Fruit fly (Drosophila melanogaster) whole organism, pupa: ENCODE measurements around the gene Ogg1.

Experiments used
- CG10348 ChIP-seq: fragments of 200-800 bp; sonication (Bioruptor generic); IDR thresholded peaks from 2 replicates; pipeline ENCODE4 v1.3.6; 2022; ENCODE audit warnings: missing biosample characterization, missing genetic modification characterization
- CG12605 ChIP-seq: fragments of 200-800 bp; sonication (Bioruptor generic); IDR thresholded peaks from 2 replicates; pipeline ENCODE4 v1.3.6; 2022; ENCODE audit warnings: missing biosample characterization, missing genetic modification characterization
- CG13204 ChIP-seq: fragments of 200-800 bp; sonication (Bioruptor generic); optimal IDR thresholded peaks from 2 replicates; lab custom pipeline; 2018; ENCODE audit warnings: missing biosample characterization, mild to moderate bottlenecking, missing genetic modification characterization, moderate library complexity
- CG14655 ChIP-seq: fragments of 200-800 bp; sonication (Bioruptor generic); optimal IDR thresholded peaks from 3 replicates; lab custom pipeline; 2017; ENCODE audit warnings: mild to moderate bottlenecking, missing biosample characterization, missing genetic modification reagents, missing genetic modification characterization
- CG15710 ChIP-seq: fragments of 200-800 bp; sonication (Bioruptor generic); optimal IDR thresholded peaks from 2 replicates; lab custom pipeline; 2018; ENCODE audit warnings: missing biosample characterization, mild to moderate bottlenecking, missing genetic modification characterization, moderate library complexity
- CG17806 ChIP-seq: fragments of 200-800 bp; sonication (Bioruptor generic); optimal IDR thresholded peaks from 2 replicates; lab custom pipeline; 2018; ENCODE audit warnings: missing biosample characterization, mild to moderate bottlenecking, missing genetic modification characterization, moderate library complexity
- CG32121 ChIP-seq: fragments of 200-800 bp; sonication (Bioruptor generic); IDR thresholded peaks from 2 replicates; pipeline ENCODE4 v1.3.6; 2022; ENCODE audit warnings: missing biosample characterization, missing genetic modification characterization
- CG34367 ChIP-seq: fragments of 200-800 bp; sonication (Bioruptor generic); optimal IDR thresholded peaks from 2 replicates; lab custom pipeline; 2018; ENCODE audit warnings: missing biosample characterization, mild to moderate bottlenecking, missing genetic modification characterization
- CG4496 ChIP-seq: fragments of 200-800 bp; sonication (Bioruptor generic); IDR thresholded peaks from 3 replicates; pipeline ENCODE4 v1.3.6; 2022; ENCODE audit warnings: missing biosample characterization, missing genetic modification characterization
- CG8159 ChIP-seq: fragments of 200-800 bp; sonication (Bioruptor generic); optimal IDR thresholded peaks from 3 replicates; lab custom pipeline; 2018; ENCODE audit warnings: missing biosample characterization, mild to moderate bottlenecking, missing genetic modification characterization, moderate library complexity
- CG8301 ChIP-seq: fragments of 200-800 bp; sonication (Bioruptor generic); optimal IDR thresholded peaks from 2 replicates; lab custom pipeline; 2018; ENCODE audit warnings: missing biosample characterization, mild to moderate bottlenecking, missing genetic modification characterization
- CG9948 ChIP-seq: fragments of 200-800 bp; sonication (Bioruptor generic); optimal IDR thresholded peaks from 2 replicates; lab custom pipeline; 2018; ENCODE audit warnings: missing biosample characterization, mild to moderate bottlenecking, missing genetic modification characterization, moderate library complexity
- D1 ChIP-seq: fragments of 200-800 bp; sonication (Bioruptor generic); optimal IDR thresholded peaks from 2 replicates; lab custom pipeline; 2018; ENCODE audit warnings: missing biosample characterization, mild to moderate bottlenecking, missing genetic modification characterization, moderate library complexity
- EcR ChIP-seq: fragments of 200-800 bp; sonication (Bioruptor generic); optimal IDR thresholded peaks from 3 replicates; lab custom pipeline; 2019; ENCODE audit warnings: missing biosample characterization, missing genetic modification characterization, mild to moderate bottlenecking, moderate library complexity, missing genetic modification reagents
- Ets98B ChIP-seq: fragments of 200-800 bp; sonication (Bioruptor generic); IDR thresholded peaks from 2 replicates; pipeline ENCODE4 v1.3.6; 2022; ENCODE audit warnings: missing biosample characterization, missing genetic modification characterization
- Pif1A ChIP-seq: fragments of 200-800 bp; sonication (Bioruptor generic); optimal IDR thresholded peaks from 3 replicates; lab custom pipeline; 2016; ENCODE audit warnings: missing biosample characterization, missing genetic modification characterization
- Pif1B ChIP-seq: fragments of 200-800 bp; sonication (Bioruptor generic); optimal IDR thresholded peaks from 3 replicates; lab custom pipeline; 2016; ENCODE audit warnings: missing biosample characterization, missing genetic modification characterization
- Snoo ChIP-seq: fragments of 200-800 bp; sonication (Bioruptor generic); optimal IDR thresholded peaks from 3 replicates; lab custom pipeline; 2017; ENCODE audit warnings: missing biosample characterization, mild to moderate bottlenecking, missing genetic modification characterization, inconsistent platforms
- fd96Ca ChIP-seq: fragments of 200-800 bp; sonication (Bioruptor generic); IDR thresholded peaks from 3 replicates; pipeline ENCODE4 v1.3.6; 2022; ENCODE audit warnings: missing biosample characterization, missing genetic modification characterization
- gl ChIP-seq: fragments of 200-800 bp; sonication (Bioruptor generic); optimal IDR thresholded peaks from 2 replicates; lab custom pipeline; 2018; ENCODE audit warnings: missing biosample characterization, mild to moderate bottlenecking, missing genetic modification characterization
- rn ChIP-seq: fragments of 200-800 bp; sonication (Bioruptor generic); IDR thresholded peaks from 2 replicates; pipeline ENCODE4 v1.3.6; 2022; ENCODE audit warnings: missing biosample characterization, missing genetic modification characterization

Ogg1 gene

DNA sequence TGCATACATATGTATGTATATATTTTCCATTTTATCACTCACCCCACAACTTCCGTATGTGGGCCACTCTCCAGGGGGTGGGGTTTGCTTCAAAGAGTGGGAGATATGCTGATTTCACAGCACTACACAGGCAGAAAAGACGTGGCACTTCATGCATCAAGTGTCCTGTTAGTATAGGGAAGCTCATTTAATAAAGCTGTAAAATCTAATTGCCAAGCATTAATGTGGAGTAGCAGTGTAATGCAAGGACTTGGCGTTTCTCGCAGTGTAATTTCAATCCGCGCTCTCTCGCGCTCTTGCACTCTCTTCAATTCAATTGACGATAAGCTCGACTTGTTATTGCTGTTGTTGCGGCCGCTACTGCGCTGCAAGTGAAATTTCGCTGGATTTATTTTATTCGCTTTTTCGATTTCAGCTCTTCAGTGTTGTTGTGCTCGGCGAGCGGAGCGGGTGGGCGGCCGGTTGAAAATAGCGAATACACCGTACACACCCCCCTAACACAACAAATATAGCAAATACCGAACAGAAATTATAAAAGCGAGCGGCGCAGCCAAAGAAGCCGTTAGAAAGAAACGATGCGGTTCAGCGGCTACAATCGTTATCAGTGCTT, 19.2 kb downstream of the Ogg1 start, which contains the start of gene Hexo2:
Gene Hexo2, plus strand, starts transcription at position 419 of the 610 bp plus-strand sequence.
- TF ChIP-seq CG34367 (tag; lab: Kevin White, UChicago) (peak; percentile 94), Pif1B (GFP tag; lab: Kevin White, UChicago) (peak; percentile 94), Snoo (tag; lab: Kevin White, UChicago) (peak; percentile 99), EcR (GFP tag; lab: Kevin White, UChicago) (peak; percentile 17), CG9948 (peak; percentile 91), CG12605 (peak; percentile 97), CG17806 (tag; lab: Kevin White, UChicago) (peak; percentile 93), CG15710 (tag; lab: Kevin White, UChicago) (peak; percentile 93), CG8159 (peak; percentile 91), CG4496 (GFP tag; lab: Robert Waterston, UW) (peak; percentile 99), CG10348 (GFP tag; lab: Robert Waterston, UW) (peak; percentile 94), Ets98B (GFP tag; lab: Robert Waterston, UW) (peak; percentile 99), CG32121 (peak; percentile 98), D1 (tag; lab: Kevin White, UChicago) (peak; percentile 54), CG14655 (GFP tag; lab: Kevin White, UChicago) (peak; percentile 96), Pif1A (peak; percentile 97), fd96Ca (GFP tag; lab: Robert Waterston, UW) (peak; percentile 99), CG13204 (GFP tag; lab: Kevin White, UChicago) (peak; percentile 82), gl (tag; lab: Kevin White, UChicago) (peak; percentile 89), rn (GFP tag; lab: Robert Waterston, UW) (peak; percentile 98), CG8301 (tag; lab: Kevin White, UChicago) (peak; percentile 96)

DNA sequence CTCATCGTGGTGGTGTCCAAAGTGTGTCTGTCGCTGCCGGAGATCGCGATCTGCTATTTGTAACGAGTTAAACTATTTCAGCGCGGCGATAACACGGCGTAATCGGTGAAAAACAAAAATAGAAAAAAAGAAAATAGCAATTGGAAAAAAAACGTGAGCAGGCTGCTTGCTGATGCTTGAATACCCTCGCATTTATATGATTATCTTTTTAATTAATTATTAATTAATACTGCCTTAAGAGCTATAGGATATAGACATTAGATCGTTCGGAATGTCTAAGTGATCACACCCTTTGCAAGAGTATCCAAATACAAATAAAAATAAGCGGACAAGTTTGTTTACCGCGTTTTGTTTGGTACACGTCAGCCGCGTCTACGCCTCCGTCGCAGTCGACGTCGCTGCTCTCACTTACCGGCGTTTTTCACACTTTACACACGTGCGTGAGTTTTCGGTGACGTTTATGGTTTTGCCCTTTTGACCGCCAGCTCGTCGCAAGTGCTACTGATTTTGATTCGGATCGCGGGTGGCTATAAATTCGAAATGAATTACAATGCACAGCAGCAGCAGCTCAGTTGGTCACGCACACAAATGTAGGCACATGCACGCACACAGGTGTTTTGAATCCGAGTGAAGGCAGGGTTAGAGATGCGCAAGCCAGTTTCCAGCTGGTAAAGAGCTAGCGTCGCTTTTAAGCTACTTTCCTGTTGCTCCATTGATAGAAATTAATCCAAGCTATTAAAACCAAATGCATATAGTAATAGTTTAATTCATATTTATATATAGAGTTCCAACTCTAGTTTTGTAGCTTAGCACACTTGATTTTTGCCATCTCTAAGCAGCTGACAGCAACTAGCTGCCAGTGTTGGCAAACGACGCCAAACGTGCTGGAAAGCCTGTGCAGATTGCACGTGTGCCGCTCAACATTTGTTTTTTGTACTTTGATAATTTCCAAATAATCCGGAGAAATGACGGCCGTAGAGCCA, 24.2 kb downstream of the Ogg1 start, which contains the start of the genes CG2004 and CG1785:
Gene CG2004, minus strand, starts transcription at position 861 of the 983 bp plus-strand sequence.
Gene CG1785, plus strand, starts transcription at position 873 of the 983 bp plus-strand sequence.
- TF ChIP-seq CG10348 (GFP tag; lab: Robert Waterston, UW) (peak; percentile 65), gl (tag; lab: Kevin White, UChicago) (peak; percentile 69), CG32121 (peak; percentile 87), Pif1A (peak; percentile 84), CG4496 (GFP tag; lab: Robert Waterston, UW) (peak; percentile 94), Snoo (tag; lab: Kevin White, UChicago) (peak; percentile 83), fd96Ca (GFP tag; lab: Robert Waterston, UW) (peak; percentile 96), CG15710 (tag; lab: Kevin White, UChicago) (peak; percentile 85), D1 (tag; lab: Kevin White, UChicago) (no peak), EcR (GFP tag; lab: Kevin White, UChicago) (peak; percentile 11), CG34367 (tag; lab: Kevin White, UChicago) (peak; percentile 73), CG9948 (peak; percentile 79), Pif1B (GFP tag; lab: Kevin White, UChicago) (no peak), CG12605 (peak; percentile 75), rn (GFP tag; lab: Robert Waterston, UW) (peak; percentile 87), CG8301 (tag; lab: Kevin White, UChicago) (peak; percentile 77), CG17806 (tag; lab: Kevin White, UChicago) (peak; percentile 82), CG8159 (peak; percentile 82), CG13204 (GFP tag; lab: Kevin White, UChicago) (no peak), CG14655 (GFP tag; lab: Kevin White, UChicago) (peak; percentile 35), Ets98B (GFP tag; lab: Robert Waterston, UW) (peak; percentile 91)

DNA sequence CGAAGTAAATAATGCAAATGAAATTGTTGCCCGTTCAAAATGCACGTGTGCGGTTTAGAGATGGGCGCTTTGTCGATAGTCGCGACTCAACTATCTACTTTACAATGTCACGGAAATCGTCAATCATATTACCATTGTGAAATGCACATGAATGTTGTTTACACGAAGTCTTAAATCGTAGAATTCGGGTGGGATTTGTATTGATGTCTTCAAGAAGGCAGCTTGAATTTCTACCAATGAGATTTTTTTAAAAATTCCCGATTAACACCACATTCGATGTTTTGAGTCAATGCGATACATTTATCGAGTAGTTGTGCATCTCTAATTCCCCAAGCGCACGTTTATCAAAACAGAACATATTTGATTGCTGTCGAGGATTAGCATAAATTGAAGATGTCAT, 30.1 kb downstream of the Ogg1 start, which contains the start of gene CG1789:
Gene CG1789, plus strand, starts transcription at position 308 of the 400 bp plus-strand sequence.
- TF ChIP-seq D1 (tag; lab: Kevin White, UChicago) (no peak), CG15710 (tag; lab: Kevin White, UChicago) (peak; percentile 5), fd96Ca (GFP tag; lab: Robert Waterston, UW) (no peak), CG13204 (GFP tag; lab: Kevin White, UChicago) (no peak)

DNA sequence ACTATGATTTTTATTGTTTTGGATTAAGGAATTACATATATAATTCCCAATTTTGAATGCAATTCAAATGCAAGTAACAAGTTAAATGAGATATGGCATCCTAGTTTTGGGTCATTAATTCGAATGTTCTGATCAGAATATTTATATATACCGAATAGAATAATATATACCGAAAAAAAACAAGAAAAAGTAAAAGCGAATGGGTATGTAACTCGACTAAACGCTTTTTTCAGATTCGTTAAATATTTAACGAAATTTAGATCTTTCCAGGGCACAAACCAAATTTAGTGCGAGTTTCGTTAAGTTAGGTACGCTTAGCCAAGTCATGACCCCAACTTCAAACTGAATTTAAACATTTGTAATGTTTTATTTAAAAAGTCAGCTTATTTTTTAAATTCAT, 31.4 kb downstream of the Ogg1 start:
- TF ChIP-seq Pif1B (GFP tag; lab: Kevin White, UChicago) (no peak), CG4496 (GFP tag; lab: Robert Waterston, UW) (0 out of 3 replicates have a peak, but pooled peaks have one; percentile 23)

DNA sequence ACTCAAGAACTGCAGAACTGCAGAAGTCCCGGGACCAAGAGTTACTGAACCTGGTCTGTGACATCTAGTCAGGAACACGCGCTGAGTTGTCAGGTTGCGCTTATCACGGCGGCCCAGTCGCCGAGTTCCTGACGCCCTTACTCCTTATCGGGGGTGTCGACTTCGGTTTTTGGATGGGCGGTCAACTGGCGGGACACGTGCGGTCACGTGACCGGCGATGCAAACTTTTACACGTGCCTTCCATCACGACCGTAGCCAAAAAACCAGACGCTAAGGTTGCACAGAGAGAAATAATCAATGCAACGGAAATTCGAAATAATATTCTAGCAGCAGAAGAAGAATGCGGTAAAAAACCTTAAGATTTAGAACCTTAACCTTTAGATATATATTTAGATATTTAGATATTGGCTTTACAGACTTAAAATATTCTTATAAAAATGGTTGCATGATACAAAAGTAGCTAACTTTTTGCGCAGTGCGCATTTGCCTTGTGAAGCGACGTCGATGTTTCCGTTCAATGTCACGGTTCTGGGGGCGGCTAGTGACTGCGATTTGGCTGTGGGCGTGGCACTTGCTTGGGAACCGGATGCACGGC, 33.4 kb downstream of the Ogg1 start:
- no peak for TF ChIP-seq D1 (tag; lab: Kevin White, UChicago)
- TF ChIP-seq rn (GFP tag; lab: Robert Waterston, UW), result no peak
- TF ChIP-seq EcR (GFP tag; lab: Kevin White, UChicago), result no peak
- no peak for TF ChIP-seq CG14655 (GFP tag; lab: Kevin White, UChicago)
- no peak for TF ChIP-seq CG4496 (GFP tag; lab: Robert Waterston, UW)
- TF ChIP-seq CG9948, result no peak
- no peak for TF ChIP-seq Snoo (tag; lab: Kevin White, UChicago)
- TF ChIP-seq gl (tag; lab: Kevin White, UChicago), result no peak
- TF ChIP-seq CG8159, result no peak
- no peak for TF ChIP-seq CG12605
- no peak for TF ChIP-seq CG15710 (tag; lab: Kevin White, UChicago)
- TF ChIP-seq Pif1B (GFP tag; lab: Kevin White, UChicago), result no peak
- no peak for TF ChIP-seq CG8301 (tag; lab: Kevin White, UChicago)
- no peak for TF ChIP-seq CG10348 (GFP tag; lab: Robert Waterston, UW)
- TF ChIP-seq CG32121, result no peak
- no peak for TF ChIP-seq CG13204 (GFP tag; lab: Kevin White, UChicago)
- no peak for TF ChIP-seq fd96Ca (GFP tag; lab: Robert Waterston, UW)
- no peak for TF ChIP-seq CG34367 (tag; lab: Kevin White, UChicago)
- no peak for TF ChIP-seq Pif1A
- TF ChIP-seq CG17806 (tag; lab: Kevin White, UChicago), result no peak
